Fruit fly (Drosophila melanogaster) whole organism, adult: Measurements from ENCODE around the gene CG13609.

Source experiments
- CG11617 ChIP-seq: fragments of 200-800 bp; sonication (Bioruptor generic); optimal IDR thresholded peaks from 2 replicates; lab custom pipeline; 2017; ENCODE audit warnings: mild to moderate bottlenecking, missing biosample characterization, missing genetic modification reagents, missing genetic modification characterization
- CG5204 ChIP-seq: fragments of 200-800 bp; sonication (Bioruptor generic); optimal IDR thresholded peaks from 2 replicates; lab custom pipeline; 2016; ENCODE audit warnings: missing biosample characterization, missing genetic modification characterization
- Mnt ChIP-seq: fragments of 200-800 bp; sonication (Bioruptor generic); optimal IDR thresholded peaks from 2 replicates; lab custom pipeline; 2016; ENCODE audit warnings: missing biosample characterization, mild to moderate bottlenecking, missing genetic modification characterization
- bab1 ChIP-seq: fragments of 200-800 bp; sonication (Bioruptor generic); optimal IDR thresholded peaks from 3 replicates; lab custom pipeline; 2019; ENCODE audit warnings: missing biosample characterization, mild to moderate bottlenecking, missing genetic modification characterization, moderate library complexity
- kay ChIP-seq: fragments of 200-800 bp; sonication (Bioruptor generic); peaks from one replicate; lab custom pipeline; 2016; ENCODE audit warnings: missing biosample characterization, missing genetic modification characterization, borderline replicate concordance
- ovo ChIP-seq: fragments of 200-800 bp; sonication (Bioruptor generic); optimal IDR thresholded peaks from 2 replicates; lab custom pipeline; 2016; ENCODE audit warnings: missing biosample characterization, missing genetic modification characterization
- toe ChIP-seq: fragments of 200-800 bp; sonication (Bioruptor generic); optimal IDR thresholded peaks from 2 replicates; lab custom pipeline; 2016; ENCODE audit warnings: missing biosample characterization, missing genetic modification characterization

- TF ChIP-seq bab1 (GFP tag; lab: Kevin White, UChicago) (no peak), kay (GFP tag; lab: Kevin White, UChicago) (no peak), Mnt (GFP tag; lab: Kevin White, UChicago) (no peak), ovo (GFP tag; lab: Kevin White, UChicago) (no peak), CG11617 (GFP tag; lab: Kevin White, UChicago) (no peak), toe (no peak), CG5204 (GFP tag; lab: Kevin White, UChicago) (no peak)
Measured at dm6 chr3R:24229870-24230422, 3.1 kb downstream of the CG13609 start, which contains the start of gene Spase22-23.
